ENCODE assay signal across 4 worm cellular contexts in genomic region chrIII:10481497-10481896, ce11.
TF ChIP-seq lines count a peak whose summit lies in the region.

No protein-coding gene starts in this region.

TF ChIP-seq in whole organism, L1 larva, 84 proteins besides CTCF, POLR2A, EP300 and RAD21:
- TF ChIP-seq elt-2 (tag; optimal IDR thresholded peaks at IDR 0.05; lab: Kevin White, UChicago) (peak; percentile 70), lin-35 (GFP tag; optimal IDR thresholded peaks at IDR 0.05; lab: Kevin White, UChicago) (peak in 1 of 2 experiments; percentile 21), ets-5 (GFP tag; IDR thresholded peaks at IDR 0.05; lab: Robert Waterston, UW) (no peak)
TF ChIP-seq in whole organism, L1 larva: peak in this region for 2.

TF ChIP-seq in whole organism, L2 larva, 48 proteins besides CTCF, POLR2A, EP300 and RAD21:
- no peak for TF ChIP-seq gmeb-1 (tag; optimal IDR thresholded peaks at IDR 0.05; lab: Kevin White, UChicago)
- no peak for TF ChIP-seq lin-39 (tag; optimal IDR thresholded peaks at IDR 0.05; lab: Kevin White, UChicago)
- no peak for TF ChIP-seq ama-1 (optimal IDR thresholded peaks at IDR 0.05; lab: Kevin White, UChicago)
- peak; percentile 63 for TF ChIP-seq skn-1 (tag; optimal IDR thresholded peaks at IDR 0.05; lab: Kevin White, UChicago)
- no peak for TF ChIP-seq ztf-11 (tag; optimal IDR thresholded peaks at IDR 0.05; lab: Kevin White, UChicago)
- TF ChIP-seq Y55F3AM.14 (GFP tag; optimal IDR thresholded peaks at IDR 0.05; lab: Kevin White, UChicago) = no peak
- no peak for TF ChIP-seq lin-11 (tag; optimal IDR thresholded peaks at IDR 0.05; lab: Kevin White, UChicago)
TF ChIP-seq in whole organism, L2 larva: peak in this region for 1.

TF ChIP-seq in whole organism, L3 larva, 47 proteins besides CTCF, POLR2A, EP300 and RAD21:
- TF ChIP-seq elt-2 (tag; optimal IDR thresholded peaks at IDR 0.05; lab: Kevin White, UChicago) (peak; percentile 61), daf-12 (tag; optimal IDR thresholded peaks at IDR 0.05; lab: Kevin White, UChicago) (no peak), pqm-1 (tag; optimal IDR thresholded peaks at IDR 0.05; lab: Kevin White, UChicago) (peak; percentile 8), egl-5 (tag; optimal IDR thresholded peaks at IDR 0.05; lab: Kevin White, UChicago) (no peak), pha-4 (tag; optimal IDR thresholded peaks at IDR 0.05; lab: Kevin White, UChicago) (peak; percentile 30)

TF ChIP-seq in whole organism, L4 larva, 104 proteins besides CTCF, POLR2A, EP300 and RAD21:
- TF ChIP-seq hlh-11 (tag; optimal IDR thresholded peaks at IDR 0.05; lab: Kevin White, UChicago) (peak; percentile 11), Y48G9A.11 (GFP tag; IDR thresholded peaks at IDR 0.05; lab: Robert Waterston, UW) (no peak), daf-16 (GFP tag; optimal IDR thresholded peaks at IDR 0.05; lab: Kevin White, UChicago) (no peak), daf-16 (tag; optimal IDR thresholded peaks at IDR 0.05; lab: Kevin White, UChicago) (peak; percentile 29), ces-1 (GFP tag; optimal IDR thresholded peaks at IDR 0.05; lab: Kevin White, UChicago) (no peak), dve-1 (tag; optimal IDR thresholded peaks at IDR 0.05; lab: Kevin White, UChicago; ENCODE audit: insufficient read depth) (peak; percentile 64), dmd-6 (GFP tag; IDR thresholded peaks at IDR 0.05; lab: Robert Waterston, UW) (0 out of 2 replicates have a peak, but pooled peaks have one; percentile 25), ztf-11 (tag; optimal IDR thresholded peaks at IDR 0.05; lab: Kevin White, UChicago) (no peak), ctbp-1 (GFP tag; IDR thresholded peaks at IDR 0.05; lab: Robert Waterston, UW) (no peak), zip-11 (GFP tag; IDR thresholded peaks at IDR 0.05; lab: Robert Waterston, UW) (no peak), hlh-30 (tag; optimal IDR thresholded peaks at IDR 0.05; lab: Kevin White, UChicago; ENCODE audit: insufficient read depth) (peak; percentile 12), F10B5.3 (tag; optimal IDR thresholded peaks at IDR 0.05; lab: Kevin White, UChicago) (no peak), nhr-237 (tag; optimal IDR thresholded peaks at IDR 0.05; lab: Kevin White, UChicago) (no peak), ama-1 (optimal IDR thresholded peaks at IDR 0.05; lab: Kevin White, UChicago) (no peak), unc-62 (GFP tag; optimal IDR thresholded peaks at IDR 0.05 in 1 of 2; lab: Kevin White, UChicago) (peak in 1 of 2 experiments; percentile 93), unc-62 (tag; optimal IDR thresholded peaks at IDR 0.05; lab: Kevin White, UChicago) (no peak)
TF ChIP-seq in whole organism, L4 larva: peak in this region for 6.
